Worm (Caenorhabditis elegans): ENCODE results near the gene col-83.
A peak's percentile ranks its signal among the peaks of the same experiment; 100 is the strongest.

The col-83 gene

ce11 chrII:11045872-11046271 lies at the start of gene col-83:
TSS of gene col-83 (minus strand) at chrII:11045972.
- TF ChIP-seq lin-15B (tag; optimal IDR thresholded peaks at IDR 0.05) (no peak), nhr-23 (tag; optimal IDR thresholded peaks at IDR 0.05) (no peak), nfya-1 (tag; optimal IDR thresholded peaks at IDR 0.05; ENCODE audit: insufficient read depth) (no peak), fos-1 (tag; optimal IDR thresholded peaks at IDR 0.05) (no peak), ceh-28 (tag; optimal IDR thresholded peaks at IDR 0.05) (no peak), nhr-12 (tag; optimal IDR thresholded peaks at IDR 0.05) (no peak), elt-2 (tag; optimal IDR thresholded peaks at IDR 0.05) (no peak), lsy-12 (tag; optimal IDR thresholded peaks at IDR 0.05) (no peak), fkh-10 (GFP tag; optimal IDR thresholded peaks at IDR 0.05) (no peak), elt-1 (tag; optimal IDR thresholded peaks at IDR 0.05) (no peak), mml-1 (tag; optimal IDR thresholded peaks at IDR 0.05) (no peak), mdl-1 (tag; optimal IDR thresholded peaks at IDR 0.05) (no peak), nhr-237 (tag; optimal IDR thresholded peaks at IDR 0.05) (no peak), ama-1 (optimal IDR thresholded peaks at IDR 0.05) (no peak), nhr-25 (tag; optimal IDR thresholded peaks at IDR 0.05) (no peak), ceh-9 (tag; optimal IDR thresholded peaks at IDR 0.05) (no peak), nhr-11 (tag; optimal IDR thresholded peaks at IDR 0.05) (no peak), hmg-11 (tag; optimal IDR thresholded peaks at IDR 0.05) (no peak), nhr-43 (tag; optimal IDR thresholded peaks at IDR 0.05; ENCODE audit: poor library complexity, severe bottlenecking) (no peak), nhr-76 (tag; optimal IDR thresholded peaks at IDR 0.05) (no peak)

ce11 chrII:11094431-11094830 lies 48.7 kb upstream of the col-83 start:
- no peak for TF ChIP-seq nhr-43 (tag; optimal IDR thresholded peaks at IDR 0.05; ENCODE audit: poor library complexity, severe bottlenecking)
- no peak for TF ChIP-seq nhr-11 (tag; optimal IDR thresholded peaks at IDR 0.05)
- TF ChIP-seq nhr-76 (tag; optimal IDR thresholded peaks at IDR 0.05), result no peak
- no peak for TF ChIP-seq ceh-28 (tag; optimal IDR thresholded peaks at IDR 0.05)
- no peak for TF ChIP-seq nhr-28 (tag; optimal IDR thresholded peaks at IDR 0.05)
- TF ChIP-seq sea-2 (GFP tag; optimal IDR thresholded peaks at IDR 0.05), result no peak
- TF ChIP-seq nhr-12 (tag; optimal IDR thresholded peaks at IDR 0.05), result no peak
- TF ChIP-seq nfya-1 (tag; optimal IDR thresholded peaks at IDR 0.05; ENCODE audit: insufficient read depth), result no peak
- TF ChIP-seq unc-39 (tag; optimal IDR thresholded peaks at IDR 0.05), result no peak
- TF ChIP-seq aly-2 (tag; optimal IDR thresholded peaks at IDR 0.05), result no peak
- no peak for TF ChIP-seq tbx-2 (tag; optimal IDR thresholded peaks at IDR 0.05)
- no peak for TF ChIP-seq daf-12 (tag; optimal IDR thresholded peaks at IDR 0.05)
- TF ChIP-seq pha-4 (tag; optimal IDR thresholded peaks at IDR 0.05), result no peak
- TF ChIP-seq skn-1 (tag; optimal IDR thresholded peaks at IDR 0.05), result no peak
- TF ChIP-seq ztf-4 (tag; optimal IDR thresholded peaks at IDR 0.05), result no peak

ce11 chrII:11092413-11092812 lies 46.6 kb upstream of the col-83 start, which contains the start of gene rpl-42:
TSS of gene rpl-42 (plus strand) at chrII:11092713.
- no peak for TF ChIP-seq jun-1 (tag; optimal IDR thresholded peaks at IDR 0.05)
- no peak for TF ChIP-seq ceh-28 (tag; optimal IDR thresholded peaks at IDR 0.05)
- no peak for TF ChIP-seq pqm-1 (tag; optimal IDR thresholded peaks at IDR 0.05)
- no peak for TF ChIP-seq egl-5 (tag; optimal IDR thresholded peaks at IDR 0.05)
- TF ChIP-seq eor-1 (tag; optimal IDR thresholded peaks at IDR 0.05), result no peak
- no peak for TF ChIP-seq elt-3 (tag; optimal IDR thresholded peaks at IDR 0.05)
- TF ChIP-seq lsy-12 (tag; optimal IDR thresholded peaks at IDR 0.05), result no peak
- no peak for TF ChIP-seq hmg-11 (tag; optimal IDR thresholded peaks at IDR 0.05)
- no peak for TF ChIP-seq nhr-28 (tag; optimal IDR thresholded peaks at IDR 0.05)

- TF ChIP-seq fkh-10 (GFP tag; optimal IDR thresholded peaks at IDR 0.05), result peak; percentile 22
- TF ChIP-seq nfya-1 (tag; optimal IDR thresholded peaks at IDR 0.05; ENCODE audit: insufficient read depth), result peak; percentile 16
- TF ChIP-seq nhr-43 (tag; optimal IDR thresholded peaks at IDR 0.05; ENCODE audit: poor library complexity, severe bottlenecking), result no peak
Observed at ce11 chrII:11091577-11091976, 45.8 kb upstream of the col-83 start.

- no peak for TF ChIP-seq mml-1 (tag; optimal IDR thresholded peaks at IDR 0.05)
- TF ChIP-seq sea-2 (GFP tag; optimal IDR thresholded peaks at IDR 0.05), result no peak
Observed at ce11 chrII:11089356-11089755, 43.6 kb upstream of the col-83 start, which contains the start of gene unc-53. TSS of gene unc-53 (minus strand) at chrII:11089456.

All from whole organism, L3 larva.